Worm (Caenorhabditis elegans) whole organism, L2 larva: ENCODE data around the gene F45D11.14.
"Not testable (repeated sequence)": the region's sequence is repeated elsewhere in the genome, so short reads cannot be mapped to it uniquely, and the experiment has no call there.

ENCODE experiments used
- ZK546.5 ChIP-seq: sonication (generic microtip); optimal IDR thresholded peaks from 2 replicates; lab custom pipeline; 2017; ENCODE audit warnings: missing biosample characterization, missing genetic modification characterization
- egl-27 ChIP-seq: sonication (generic microtip); optimal IDR thresholded peaks from 3 replicates; lab custom pipeline; 2017; ENCODE audit warnings: missing biosample characterization, missing genetic modification reagents, missing genetic modification characterization
- fos-1 ChIP-seq: fragments of 150-350 bp; optimal IDR thresholded peaks from 2 replicates; lab custom pipeline; 2014; ENCODE audit warnings: missing biosample characterization, missing genetic modification characterization
- lsy-2 ChIP-seq, 2 experiments: fragments of 150-350 bp in 1 of 2; sonication (generic microtip) in 1 of 2; optimal IDR thresholded peaks; 2 replicates each; lab custom pipeline; 2014 to 2017; ENCODE audit warnings: missing biosample characterization in 2 of 2, missing genetic modification characterization in 2 of 2
- mab-5 ChIP-seq: fragments of 150-350 bp; optimal IDR thresholded peaks from 2 replicates; lab custom pipeline; 2014; ENCODE audit warnings: missing biosample characterization, missing genetic modification characterization
- nhr-11 ChIP-seq: fragments of 150-350 bp; optimal IDR thresholded peaks from 2 replicates; lab custom pipeline; 2014; ENCODE audit warnings: missing biosample characterization, missing genetic modification characterization
- nhr-25 ChIP-seq: fragments of 150-350 bp; sonication (generic microtip); optimal IDR thresholded peaks from 3 replicates; lab custom pipeline; 2014; ENCODE audit warnings: missing biosample characterization, missing genetic modification characterization
- nhr-77 ChIP-seq: fragments of 150-350 bp; optimal IDR thresholded peaks from 2 replicates; lab custom pipeline; 2014; ENCODE audit warnings: missing biosample characterization, missing genetic modification characterization
- snpc-4 ChIP-seq: fragments of 150-350 bp; optimal IDR thresholded peaks from 2 replicates; lab custom pipeline; 2014; ENCODE audit warnings: missing biosample characterization, missing genetic modification characterization

ce11 chrII:1043932-1044331, 37.7 kb upstream of the F45D11.14 start, which contains the start of gene fbxb-45:
- not testable (repeated sequence) for TF ChIP-seq fos-1 (tag; lab: Kevin White, UChicago); nhr-77; ZK546.5 (tag; lab: Kevin White, UChicago); nhr-11 (tag; lab: Kevin White, UChicago); lsy-2 (tag; optimal IDR thresholded peaks at IDR 0.05; lab: Kevin White, UChicago); egl-27 (tag; lab: Kevin White, UChicago); nhr-25 (tag; lab: Kevin White, UChicago); snpc-4; mab-5 (tag; lab: Kevin White, UChicago)
